Worm (Caenorhabditis elegans): ENCODE results near the gene C03B1.9.
A peak's percentile ranks its signal among the peaks of the same experiment; 100 is the strongest.

- TF ChIP-seq ama-1 (optimal IDR thresholded peaks at IDR 0.05) (no peak), dve-1 (tag; optimal IDR thresholded peaks at IDR 0.05) (peak; percentile 98), ceh-6 (GFP tag; optimal IDR thresholded peaks at IDR 0.05) (peak; percentile 66), nfya-1 (tag; optimal IDR thresholded peaks at IDR 0.05) (peak; percentile 98), hlh-6 (tag; optimal IDR thresholded peaks at IDR 0.05) (peak; percentile 71), pag-3 (tag; optimal IDR thresholded peaks at IDR 0.05; ENCODE audit: borderline replicate concordance) (no peak), ceh-31 (tag; optimal IDR thresholded peaks at IDR 0.05) (peak; percentile 98)
Measured at ce11 chrX:6296402-6296844, 50.5 kb downstream of the C03B1.9 start.

Data from whole organism, late embryonic.